Fruit fly (Drosophila melanogaster): Measurements from ENCODE around the gene CG31178.

DNA sequence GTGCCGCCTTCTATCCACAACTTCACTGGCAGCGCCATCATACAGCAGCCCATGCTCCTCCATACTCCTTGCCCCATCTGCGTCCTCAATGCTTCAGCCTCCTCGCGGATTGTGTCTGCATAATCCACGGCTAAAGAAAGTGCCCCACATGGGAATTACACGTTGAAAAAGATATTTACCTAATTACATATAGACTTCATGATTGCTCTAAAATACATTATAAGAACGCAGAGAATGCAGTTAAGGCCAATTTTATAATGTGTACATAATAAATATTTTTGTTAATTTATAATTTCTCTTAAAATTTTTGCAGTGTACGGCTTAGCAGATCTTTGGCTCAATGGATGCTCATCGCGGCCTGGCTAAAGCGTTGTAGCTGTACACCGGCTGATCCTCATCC lies 32.1 kb downstream of the CG31178 start:
- TF ChIP-seq kay (GFP tag; ENCODE audit: borderline replicate concordance) (no peak), CG1620 (GFP tag; optimal IDR thresholded peaks at IDR 0.05) (no peak), CG33017 (tag; optimal IDR thresholded peaks at IDR 0.05) (no peak), pad (GFP tag; optimal IDR thresholded peaks at IDR 0.05) (no peak), ovo (GFP tag; optimal IDR thresholded peaks at IDR 0.05) (no peak), Hr96 (GFP tag; optimal IDR thresholded peaks at IDR 0.05) (no peak), CG14711 (tag; optimal IDR thresholded peaks at IDR 0.05) (no peak), tj (GFP tag; optimal IDR thresholded peaks at IDR 0.05) (no peak)
